Worm (Caenorhabditis elegans) whole organism, late embryonic: ENCODE measurements around the gene K08D12.4.

Experiments
- C08G9.2 ChIP-seq: sonication (generic microtip); optimal IDR thresholded peaks from 2 replicates; lab custom pipeline; 2016; ENCODE audit warnings: mild to moderate bottlenecking, missing genetic modification characterization, moderate library complexity, missing compliant biosample characterization
- K02D7.2 ChIP-seq: sonication (generic microtip); optimal IDR thresholded peaks from 2 replicates; lab custom pipeline; 2017; ENCODE audit warnings: mild to moderate bottlenecking, missing genetic modification characterization, missing compliant biosample characterization
- ama-1 ChIP-seq: fragments of 150-350 bp; optimal IDR thresholded peaks from 2 replicates; lab custom pipeline; 2014
- ceh-19 ChIP-seq: fragments of 200-800 bp; sonication (Bioruptor generic); optimal IDR thresholded peaks from 2 replicates; lab custom pipeline; 2018; ENCODE audit warnings: mild to moderate bottlenecking, missing genetic modification characterization, missing compliant biosample characterization
- ceh-34 ChIP-seq: sonication (generic microtip); optimal IDR thresholded peaks from 2 replicates; lab custom pipeline; 2016; ENCODE audit warnings: mild to moderate bottlenecking, missing genetic modification characterization, missing compliant biosample characterization
- ceh-48 ChIP-seq: sonication (generic microtip); optimal IDR thresholded peaks from 2 replicates; lab custom pipeline; 2016; ENCODE audit warnings: missing genetic modification characterization, inconsistent platforms, missing compliant biosample characterization
- ceh-9 ChIP-seq: sonication (generic microtip); optimal IDR thresholded peaks from 2 replicates; lab custom pipeline; 2016; ENCODE audit warnings: mild to moderate bottlenecking, missing genetic modification characterization, inconsistent platforms, missing compliant biosample characterization
- dmd-4 ChIP-seq: sonication (generic microtip); optimal IDR thresholded peaks from 2 replicates; lab custom pipeline; 2016; ENCODE audit warnings: borderline replicate concordance, missing genetic modification characterization, missing compliant biosample characterization
- ets-4 ChIP-seq: sonication (generic microtip); optimal IDR thresholded peaks from 2 replicates; lab custom pipeline; 2016; ENCODE audit warnings: missing genetic modification characterization, missing compliant biosample characterization
- hlh-6 ChIP-seq: sonication (generic microtip); optimal IDR thresholded peaks from 2 replicates; lab custom pipeline; 2016; ENCODE audit warnings: missing genotype, missing genetic modification characterization, missing compliant biosample characterization
- lin-11 ChIP-seq: fragments of 200-800 bp; sonication (Bioruptor generic); optimal IDR thresholded peaks from 2 replicates; lab custom pipeline; 2018; ENCODE audit warnings: mild to moderate bottlenecking, missing genetic modification characterization, missing compliant biosample characterization
- madf-2 ChIP-seq: sonication (generic microtip); optimal IDR thresholded peaks from 2 replicates; lab custom pipeline; 2017; ENCODE audit warnings: missing genetic modification characterization, missing compliant biosample characterization
- nfya-1 ChIP-seq: sonication (generic microtip); optimal IDR thresholded peaks from 2 replicates; lab custom pipeline; 2017; ENCODE audit warnings: missing genetic modification characterization, mild to moderate bottlenecking, missing compliant biosample characterization, antibody characterized with exemption, moderate library complexity
- pag-3 ChIP-seq: sonication (generic microtip); optimal IDR thresholded peaks from 2 replicates; lab custom pipeline; 2016; ENCODE audit warnings: missing compliant biosample characterization, missing genetic modification characterization, borderline replicate concordance
- pha-2 ChIP-seq: sonication (generic microtip); optimal IDR thresholded peaks from 2 replicates; lab custom pipeline; 2017; ENCODE audit warnings: mild to moderate bottlenecking, missing genetic modification characterization, missing compliant biosample characterization
- rnt-1 ChIP-seq: sonication (generic microtip); optimal IDR thresholded peaks from 2 replicates; lab custom pipeline; 2016; ENCODE audit warnings: missing genetic modification characterization, missing compliant biosample characterization
- sox-4 ChIP-seq: sonication (generic microtip); optimal IDR thresholded peaks from 2 replicates; lab custom pipeline; 2017; ENCODE audit warnings: mild to moderate bottlenecking, missing genetic modification characterization, inconsistent platforms, missing compliant biosample characterization
- unc-42 ChIP-seq: sonication (generic microtip); optimal IDR thresholded peaks from 2 replicates; lab custom pipeline; 2016; ENCODE audit warnings: missing genotype, missing genetic modification characterization, missing compliant biosample characterization

K08D12.4 gene

ce11 chrIV:1751243-1751642, 44.1 kb downstream of the K08D12.4 start:
- TF ChIP-seq K02D7.2 (no peak), ceh-48 (tag; lab: Kevin White, UChicago) (peak; percentile 61), pha-2 (no peak)

- TF ChIP-seq unc-42 (tag; lab: Kevin White, UChicago) (no peak), ceh-19 (GFP tag; lab: Kevin White, UChicago) (no peak), nfya-1 (tag; lab: Kevin White, UChicago) (no peak), ceh-48 (tag; lab: Kevin White, UChicago) (no peak), ama-1 (no peak), pag-3 (tag; lab: Kevin White, UChicago) (no peak), ceh-34 (no peak)
Observed at ce11 chrIV:1752480-1752879, 45.4 kb downstream of the K08D12.4 start.

ce11 chrIV:1753481-1753880, 46.4 kb downstream of the K08D12.4 start, which contains the start of gene Y41D4A.3:
TSS of gene Y41D4A.3 (plus strand) at chrIV:1753781.
- TF ChIP-seq ceh-9 (tag; lab: Kevin White, UChicago) (no peak), ceh-34 (no peak), dmd-4 (tag; lab: Kevin White, UChicago) (no peak), lin-11 (no peak), rnt-1 (tag; lab: Kevin White, UChicago) (no peak), hlh-6 (no peak), madf-2 (tag; lab: Kevin White, UChicago) (no peak), C08G9.2 (tag; lab: Kevin White, UChicago) (no peak), ets-4 (tag; lab: Kevin White, UChicago) (no peak), sox-4 (tag; lab: Kevin White, UChicago) (no peak)
